Fruit fly (Drosophila melanogaster) whole organism, embryonic: Measurements from ENCODE around the gene dgt1.

Experiments used
- B-H1 ChIP-seq: fragments of 200-800 bp; sonication (Bioruptor generic); IDR thresholded peaks from 3 replicates; pipeline ENCODE4 v1.3.6; 2022; ENCODE audit warnings: missing biosample characterization, missing genetic modification characterization
- C15 ChIP-seq: fragments of 200-800 bp; sonication (Bioruptor generic); IDR thresholded peaks from 3 replicates; pipeline ENCODE4 v1.3.6; 2022; ENCODE audit warnings: missing biosample characterization, missing genetic modification characterization
- CG10147 ChIP-seq: fragments of 200-800 bp; sonication (Bioruptor generic); optimal IDR thresholded peaks from 2 replicates; lab custom pipeline; 2019; ENCODE audit warnings: missing biosample characterization, mild to moderate bottlenecking, missing genetic modification characterization, moderate library complexity
- CG10431 ChIP-seq: fragments of 200-800 bp; sonication (Bioruptor generic); optimal IDR thresholded peaks from 3 replicates; lab custom pipeline; 2018; ENCODE audit warnings: missing biosample characterization, mild to moderate bottlenecking, missing genetic modification characterization
- CG12071 ChIP-seq: fragments of 200-800 bp; sonication (Bioruptor generic); optimal IDR thresholded peaks from 3 replicates; lab custom pipeline; 2018; ENCODE audit warnings: missing biosample characterization, mild to moderate bottlenecking, missing genetic modification characterization
- CG12104 ChIP-seq: fragments of 200-800 bp; sonication (Bioruptor generic); optimal IDR thresholded peaks from 3 replicates; lab custom pipeline; 2016; ENCODE audit warnings: missing biosample characterization, missing genetic modification characterization
- CG13894 ChIP-seq: fragments of 200-800 bp; sonication (Bioruptor generic); optimal IDR thresholded peaks from 3 replicates; lab custom pipeline; 2018; ENCODE audit warnings: missing biosample characterization, mild to moderate bottlenecking, missing genetic modification characterization, moderate library complexity
- CG14050 ChIP-seq: fragments of 200-800 bp; sonication (Bioruptor generic); IDR thresholded peaks from 3 replicates; pipeline ENCODE4 v1.3.6; 2022; ENCODE audit warnings: missing biosample characterization, missing genetic modification characterization
- CG15696 ChIP-seq: fragments of 200-800 bp; sonication (Bioruptor generic); optimal IDR thresholded peaks from 2 replicates; lab custom pipeline; 2019; ENCODE audit warnings: missing biosample characterization, mild to moderate bottlenecking, missing genetic modification characterization, moderate library complexity
- CG1832 ChIP-seq: fragments of 200-800 bp; sonication (Bioruptor generic); optimal IDR thresholded peaks from 2 replicates; lab custom pipeline; 2017; ENCODE audit warnings: missing biosample characterization, mild to moderate bottlenecking, missing genetic modification characterization, inconsistent platforms
- CG2678 ChIP-seq: fragments of 200-800 bp; sonication (Bioruptor generic); optimal IDR thresholded peaks from 3 replicates; lab custom pipeline; 2019; ENCODE audit warnings: missing biosample characterization, mild to moderate bottlenecking, missing genetic modification characterization, moderate library complexity
- CG32767 ChIP-seq: fragments of 200-800 bp; sonication (Bioruptor generic); IDR thresholded peaks from 2 replicates; pipeline ENCODE4 v1.3.6; 2022; ENCODE audit warnings: missing biosample characterization, missing genetic modification characterization
- CG3838 ChIP-seq: fragments of 200-800 bp; sonication (Bioruptor generic); optimal IDR thresholded peaks from 3 replicates; lab custom pipeline; 2016; ENCODE audit warnings: missing biosample characterization, missing genetic modification characterization
- CG5180 ChIP-seq: fragments of 200-800 bp; sonication (Bioruptor generic); optimal IDR thresholded peaks from 3 replicates; lab custom pipeline; 2017; ENCODE audit warnings: missing biosample characterization, missing genetic modification characterization, mild to moderate bottlenecking, moderate library complexity, missing genetic modification reagents
- CG6272 ChIP-seq: fragments of 200-800 bp; sonication (Bioruptor generic); IDR thresholded peaks from 2 replicates; pipeline ENCODE4 v1.3.6; 2022; ENCODE audit warnings: missing biosample characterization, missing genetic modification characterization
- CG7556 ChIP-seq: fragments of 200-800 bp; sonication (Bioruptor generic); optimal IDR thresholded peaks from 2 replicates; lab custom pipeline; 2017; ENCODE audit warnings: missing biosample characterization, mild to moderate bottlenecking, missing genetic modification characterization
- CG7987 ChIP-seq: fragments of 200-800 bp; sonication (Bioruptor generic); optimal IDR thresholded peaks from 2 replicates; lab custom pipeline; 2018; ENCODE audit warnings: missing biosample characterization, mild to moderate bottlenecking, missing genetic modification characterization, moderate library complexity
- CG8281 ChIP-seq: fragments of 200-800 bp; sonication (Bioruptor generic); optimal IDR thresholded peaks from 2 replicates; lab custom pipeline; 2018; ENCODE audit warnings: missing biosample characterization, mild to moderate bottlenecking, missing genetic modification characterization, moderate library complexity
- CHES-1-like ChIP-seq: fragments of 200-800 bp; sonication (Bioruptor generic); optimal IDR thresholded peaks from 2 replicates; lab custom pipeline; 2016; ENCODE audit warnings: missing biosample characterization, missing genetic modification characterization
- Dip2 ChIP-seq: fragments of 200-800 bp; sonication (Bioruptor generic); IDR thresholded peaks from 2 replicates; pipeline ENCODE4 v1.3.6; 2022; ENCODE audit warnings: missing biosample characterization, missing genetic modification characterization
- Eip74EF ChIP-seq, 2 experiments: fragments of 200-800 bp in 1 of 2; fragments of >200 bp in 1 of 2; sonication (Bioruptor generic) in 1 of 2; optimal IDR thresholded peaks; 2 replicates each; lab custom pipeline; 2017 to 2019; ENCODE audit warnings: missing biosample characterization in 2 of 2, missing genetic modification characterization in 2 of 2, mild to moderate bottlenecking in 1 of 2, moderate library complexity in 1 of 2
- Gsc ChIP-seq: fragments of 200-800 bp; sonication (Bioruptor generic); IDR thresholded peaks from 2 replicates; pipeline ENCODE4 v1.3.6; 2022; ENCODE audit warnings: missing biosample characterization, missing genetic modification characterization
- HLH3B ChIP-seq: fragments of 200-800 bp; sonication (Bioruptor generic); IDR thresholded peaks from 2 replicates; pipeline ENCODE4 v1.3.6; 2022; ENCODE audit warnings: missing biosample characterization, missing genetic modification characterization
- HLH54F ChIP-seq: fragments of 200-800 bp; sonication (Bioruptor generic); optimal IDR thresholded peaks from 3 replicates; lab custom pipeline; 2016; ENCODE audit warnings: missing biosample characterization, missing genetic modification characterization
- Neu2 ChIP-seq: fragments of 200-800 bp; sonication (Bioruptor generic); optimal IDR thresholded peaks from 3 replicates; lab custom pipeline; 2016; ENCODE audit warnings: missing biosample characterization, missing genetic modification characterization, borderline replicate concordance
- amos ChIP-seq: fragments of 200-800 bp; sonication (Bioruptor generic); IDR thresholded peaks from 2 replicates; pipeline ENCODE4 v1.3.6; 2022; ENCODE audit warnings: missing biosample characterization, missing genetic modification characterization; ENCODE audit not compliant: partially characterized antibody
- bowl ChIP-seq: fragments of 200-800 bp; sonication (Bioruptor generic); IDR thresholded peaks from 2 replicates; pipeline ENCODE4 v1.3.6; 2022; ENCODE audit warnings: missing biosample characterization, missing genetic modification characterization
- cas ChIP-seq: fragments of 200-800 bp; sonication (Bioruptor generic); IDR thresholded peaks from 2 replicates; pipeline ENCODE4 v1.3.6; 2022; ENCODE audit warnings: missing biosample characterization, missing genetic modification characterization
- cg ChIP-seq: fragments of 200-800 bp; sonication (Bioruptor generic); optimal IDR thresholded peaks from 3 replicates; lab custom pipeline; 2019; ENCODE audit warnings: missing biosample characterization, mild to moderate bottlenecking, missing genetic modification characterization, moderate library complexity
- chif ChIP-seq, 2 experiments: fragments of 200-800 bp; sonication (Bioruptor generic); optimal IDR thresholded peaks; 3 replicates each; lab custom pipeline; 2016; ENCODE audit warnings: missing biosample characterization in 2 of 2, missing genetic modification characterization in 2 of 2
- ci ChIP-seq: fragments of 200-800 bp; sonication (Bioruptor generic); IDR thresholded peaks from 3 replicates; pipeline ENCODE4 v1.3.6; 2022; ENCODE audit warnings: missing biosample characterization, missing genetic modification characterization
- disco-r ChIP-seq: fragments of 200-800 bp; sonication (Bioruptor generic); optimal IDR thresholded peaks from 2 replicates; lab custom pipeline; 2016; ENCODE audit warnings: missing biosample characterization, missing genetic modification characterization
- eyg ChIP-seq: fragments of 200-800 bp; sonication (Bioruptor generic); optimal IDR thresholded peaks from 3 replicates; lab custom pipeline; 2016; ENCODE audit warnings: missing biosample characterization, missing genetic modification characterization
- fru ChIP-seq: fragments of >200 bp; optimal IDR thresholded peaks from 2 replicates; lab custom pipeline; 2017
- gfzf ChIP-seq: fragments of 200-800 bp; sonication (Bioruptor generic); optimal IDR thresholded peaks from 2 replicates; lab custom pipeline; 2016; ENCODE audit warnings: missing biosample characterization, mild to moderate bottlenecking, missing genetic modification characterization, moderate library complexity
- gsb-n ChIP-seq: fragments of 200-800 bp; sonication (Bioruptor generic); optimal IDR thresholded peaks from 3 replicates; lab custom pipeline; 2018; ENCODE audit warnings: missing biosample characterization, mild to moderate bottlenecking, missing genetic modification characterization
- h ChIP-seq: fragments of >200 bp; optimal IDR thresholded peaks from 2 replicates; lab custom pipeline; 2017
- hkb ChIP-seq, 2 experiments: fragments of 200-800 bp in 1 of 2; fragments of >200 bp in 1 of 2; sonication (Bioruptor generic) in 1 of 2; IDR thresholded peaks in 1 of 2; optimal IDR thresholded peaks in 1 of 2; 2 replicates each; pipeline versions ENCODE4 v1.3.6 to Lab custom; 2017 to 2022; ENCODE audit warnings: missing biosample characterization in 1 of 2, missing genetic modification characterization in 1 of 2
- kay ChIP-seq: fragments of 200-800 bp; sonication (Bioruptor generic); optimal IDR thresholded peaks from 2 replicates; lab custom pipeline; 2016; ENCODE audit warnings: missing biosample characterization, missing genetic modification characterization
- klu ChIP-seq: fragments of 200-800 bp; sonication (Bioruptor generic); IDR thresholded peaks from 2 replicates; pipeline ENCODE4 v1.3.6; 2022; ENCODE audit warnings: missing biosample characterization, missing genetic modification characterization
- lbe ChIP-seq: fragments of 200-800 bp; sonication (Bioruptor generic); optimal IDR thresholded peaks from 2 replicates; lab custom pipeline; 2016; ENCODE audit warnings: missing biosample characterization, mild to moderate bottlenecking, missing genetic modification characterization
- nerfin-2 ChIP-seq: fragments of 200-800 bp; sonication (Bioruptor generic); IDR thresholded peaks from 2 replicates; pipeline ENCODE4 v1.3.6; 2022; ENCODE audit warnings: missing biosample characterization, missing genetic modification characterization; ENCODE audit not compliant: partially characterized antibody
- odd ChIP-seq: fragments of 200-800 bp; sonication (Bioruptor generic); optimal IDR thresholded peaks from 2 replicates; lab custom pipeline; 2017; ENCODE audit warnings: missing biosample characterization, mild to moderate bottlenecking, missing genetic modification characterization
- org-1 ChIP-seq: fragments of 200-800 bp; sonication (Bioruptor generic); optimal IDR thresholded peaks from 2 replicates; lab custom pipeline; 2017; ENCODE audit warnings: missing biosample characterization, missing genetic modification characterization
- p53 ChIP-seq: fragments of 200-800 bp; sonication (Bioruptor generic); optimal IDR thresholded peaks from 2 replicates; lab custom pipeline; 2016; ENCODE audit warnings: missing biosample characterization, missing genetic modification characterization
- peb ChIP-seq: fragments of 200-800 bp; sonication (Bioruptor generic); IDR thresholded peaks from 2 replicates; pipeline ENCODE4 v1.3.6; 2022; ENCODE audit warnings: missing biosample characterization, missing genetic modification characterization
- pho ChIP-seq: fragments of 200-800 bp; sonication (Bioruptor generic); optimal IDR thresholded peaks from 2 replicates; lab custom pipeline; 2016; ENCODE audit warnings: missing biosample characterization, missing genetic modification characterization
- ranshi ChIP-seq: fragments of 200-800 bp; sonication (Bioruptor generic); IDR thresholded peaks from 2 replicates; pipeline ENCODE4 v1.3.6; 2022; ENCODE audit warnings: missing biosample characterization, missing genetic modification characterization
- sc ChIP-seq, 3 experiments: fragments of >200 bp in 2 of 3; fragments of 200-800 bp in 1 of 3; sonication (Bioruptor generic) in 1 of 3; optimal IDR thresholded peaks; 2 replicates in 2 of 3; 3 replicates in 1 of 3; lab custom pipeline; 2017; ENCODE audit warnings: mild to moderate bottlenecking in 1 of 3, missing biosample characterization in 1 of 3, missing genetic modification characterization in 1 of 3, missing genetic modification reagents in 1 of 3

The dgt1 gene

DNA sequence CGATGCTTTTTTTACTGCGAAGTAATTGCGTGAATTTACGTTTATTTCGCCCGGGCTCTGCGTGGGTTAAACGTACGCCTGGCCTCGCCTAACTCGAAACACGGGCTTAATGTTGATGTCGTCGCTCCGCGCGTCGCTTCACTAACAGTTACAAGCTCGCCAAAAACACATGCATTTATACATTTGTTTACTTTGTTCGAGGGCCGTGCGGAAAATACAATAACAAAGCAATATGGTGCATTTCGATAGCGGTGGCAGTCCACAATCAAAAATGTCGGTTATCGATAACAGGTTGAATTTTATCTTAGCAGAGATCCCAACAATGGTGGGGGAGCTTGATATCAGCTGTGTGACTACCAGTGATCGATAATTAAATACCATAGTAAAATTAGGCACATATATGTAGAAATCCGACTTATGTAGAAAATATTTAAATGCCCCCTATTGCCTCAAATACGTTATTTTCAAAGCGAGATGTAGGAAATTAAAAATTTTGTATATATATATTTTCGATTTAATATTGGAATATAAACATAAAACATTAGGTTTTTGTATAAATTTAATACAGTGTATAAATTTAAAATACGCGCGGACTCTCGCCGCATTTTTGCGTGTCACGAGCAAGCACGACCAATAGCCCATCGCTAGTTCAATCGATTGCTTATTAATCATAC is 11.5 kb upstream of the dgt1 start, which contains the start of gene Zip99C (continued):
- TF ChIP-seq kay (GFP tag; lab: Kevin White, UChicago) (peak; percentile 99), HLH54F (no peak), ci (GFP tag; lab: Robert Waterston, UW) (peak; percentile 33; the same call in 2 of the 3 replicates), CG2678 (peak; percentile 55), C15 (no peak), CG32767 (GFP tag; lab: Robert Waterston, UW) (no peak), CHES-1-like (no peak), B-H1 (GFP tag; lab: Robert Waterston, UW) (no peak), gfzf (GFP tag; lab: Kevin White, UChicago) (peak; percentile 55), Gsc (GFP tag; lab: Robert Waterston, UW) (no peak), Eip74EF (GFP tag; optimal IDR thresholded peaks at IDR 0.05; lab: Kevin White, UChicago) (no peak), CG7987 (GFP tag; lab: Kevin White, UChicago) (peak; percentile 17), CG3838 (GFP tag; lab: Kevin White, UChicago) (peak; percentile 38), nerfin-2 (GFP tag; lab: Robert Waterston, UW) (peak; percentile 70), CG12104 (GFP tag; lab: Kevin White, UChicago) (peak; percentile 45), CG1832 (GFP tag; lab: Kevin White, UChicago) (no peak), CG14050 (GFP tag; lab: Robert Waterston, UW) (no peak), fru (no peak), h (lab: Kevin White, UChicago) (no peak), CG5180 (no peak), gsb-n (tag; lab: Kevin White, UChicago) (peak; percentile 29), CG10431 (GFP tag; lab: Kevin White, UChicago) (no peak), eyg (GFP tag; lab: Kevin White, UChicago) (no peak), CG7556 (GFP tag; lab: Kevin White, UChicago) (peak; percentile 4), p53 (GFP tag; lab: Kevin White, UChicago) (no peak), CG8281 (tag; lab: Kevin White, UChicago) (no peak), CG12071 (GFP tag; lab: Kevin White, UChicago) (no peak), odd (no peak), cas (no peak), org-1 (GFP tag; lab: Kevin White, UChicago) (no peak), HLH3B (GFP tag; lab: Robert Waterston, UW) (0 out of 2 replicates have a peak, but pooled peaks have one; percentile 26), hkb (optimal IDR thresholded peaks at IDR 0.05; lab: Kevin White, UChicago) (peak; percentile 55), hkb (GFP tag; IDR thresholded peaks at IDR 0.05; lab: Robert Waterston, UW) (0 out of 2 replicates have a peak, but pooled peaks have one; percentile 23), CG6272 (peak; percentile 41; the same call in 1 of the 2 replicates), CG10147 (GFP tag; lab: Kevin White, UChicago) (no peak), lbe (peak; percentile 79), amos (peak; percentile 95), peb (no peak), Neu2 (GFP tag; lab: Kevin White, UChicago) (no peak), ranshi (GFP tag; lab: Robert Waterston, UW) (peak; percentile 51; the same call in 1 of the 2 replicates), cg (no peak), pho (GFP tag; lab: Kevin White, UChicago) (peak; percentile 12), klu (GFP tag; lab: Robert Waterston, UW) (0 out of 2 replicates have a peak, but pooled peaks have one; percentile 10), bowl (GFP tag; lab: Robert Waterston, UW) (no peak), chif (GFP tag; optimal IDR thresholded peaks at IDR 0.05; lab: Kevin White, UChicago) (peak in 1 of 2 experiments; percentile 2), CG13894 (tag; lab: Kevin White, UChicago) (peak; percentile 17), Dip2 (no peak), sc (optimal IDR thresholded peaks at IDR 0.05; lab: Kevin White, UChicago) (no peak), sc (GFP tag; optimal IDR thresholded peaks at IDR 0.05; lab: Kevin White, UChicago) (no peak), disco-r (GFP tag; lab: Kevin White, UChicago) (no peak), CG15696 (peak; percentile 53)
